Fruit fly (Drosophila melanogaster): ENCODE data around the gene Ref1.

Ref1 gene

DNA sequence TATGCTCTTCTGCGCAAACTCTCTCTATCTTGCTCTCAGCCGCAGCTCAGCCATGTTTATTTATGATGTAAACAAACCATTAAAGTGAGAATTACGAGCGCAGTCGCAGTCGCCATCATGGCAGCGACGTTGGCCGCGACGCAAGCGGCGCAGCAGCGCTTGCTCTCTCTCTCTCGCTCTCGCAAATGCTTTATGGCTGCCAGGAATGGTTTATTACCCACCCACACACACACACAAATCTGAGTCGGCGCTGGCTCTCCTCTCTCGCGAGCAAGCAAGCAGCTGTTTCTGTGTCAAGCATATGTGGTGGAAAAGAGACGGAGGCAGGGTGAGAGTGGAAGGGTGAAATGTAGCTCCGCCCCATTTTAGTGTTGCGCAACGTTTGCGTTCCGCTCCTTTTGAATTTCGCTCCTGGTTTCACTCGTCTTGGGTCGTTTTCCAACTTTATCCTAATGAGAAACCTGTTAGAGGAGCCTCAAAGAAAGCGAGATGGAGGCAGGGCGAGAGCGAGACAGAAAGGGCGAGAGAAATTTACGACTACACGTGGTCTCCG lies 42.9 kb downstream of the Ref1 start (continued):
- no peak for TF ChIP-seq fru (optimal IDR thresholded peaks at IDR 0.05)
- no peak for TF ChIP-seq Blimp-1 (GFP tag; optimal IDR thresholded peaks at IDR 0.05)
- TF ChIP-seq Med (GFP tag): peak; percentile 80
- peak; percentile 57 for TF ChIP-seq fd102C (GFP tag; optimal IDR thresholded peaks at IDR 0.05)
- peak; percentile 91 for TF ChIP-seq ac (GFP tag; optimal IDR thresholded peaks at IDR 0.05)
- no peak for TF ChIP-seq Side (GFP tag; optimal IDR thresholded peaks at IDR 0.05)
- no peak for TF ChIP-seq CG4328 (GFP tag; optimal IDR thresholded peaks at IDR 0.05)
- peak; percentile 52 for TF ChIP-seq Scr (GFP tag; IDR thresholded peaks at IDR 0.05; ENCODE audit: partially characterized antibody)
- TF ChIP-seq GATAe (GFP tag; conservative IDR thresholded peaks at IDR 0.05): no peak
- no peak for TF ChIP-seq slou (GFP tag; optimal IDR thresholded peaks at IDR 0.05)
- no peak for TF ChIP-seq Mad (GFP tag; optimal IDR thresholded peaks at IDR 0.05)
- TF ChIP-seq pb (GFP tag; optimal IDR thresholded peaks at IDR 0.05): no peak
- peak; percentile 48 for TF ChIP-seq oc (tag; optimal IDR thresholded peaks at IDR 0.05)
- no peak for TF ChIP-seq Bdp1 (GFP tag; optimal IDR thresholded peaks at IDR 0.05)
- TF ChIP-seq Dll (GFP tag; IDR thresholded peaks at IDR 0.05; ENCODE audit: partially characterized antibody): peak; percentile 47; the same call in 2 of the 4 replicates
- TF ChIP-seq CG2199 (GFP tag; IDR thresholded peaks at IDR 0.05): no peak
- TF ChIP-seq CG17385 (GFP tag; optimal IDR thresholded peaks at IDR 0.05): no peak
- no peak for TF ChIP-seq PHDP (tag; optimal IDR thresholded peaks at IDR 0.05)
- TF ChIP-seq gsb-n (tag; optimal IDR thresholded peaks at IDR 0.05): peak; percentile 62
- no peak for TF ChIP-seq dmrt99B (tag; optimal IDR thresholded peaks at IDR 0.05)
- no peak for TF ChIP-seq al (GFP tag; IDR thresholded peaks at IDR 0.05)
- peak; percentile 82 for TF ChIP-seq hth (optimal IDR thresholded peaks at IDR 0.05)
- no peak for TF ChIP-seq eyg (GFP tag; optimal IDR thresholded peaks at IDR 0.05)
- TF ChIP-seq D19B (GFP tag; optimal IDR thresholded peaks at IDR 0.05): no peak
- no peak for TF ChIP-seq CG4730 (GFP tag; IDR thresholded peaks at IDR 0.05)
- peak; percentile 15 for TF ChIP-seq CG2116 (GFP tag; optimal IDR thresholded peaks at IDR 0.05)
- TF ChIP-seq CG6683 (GFP tag; optimal IDR thresholded peaks at IDR 0.05): no peak
- TF ChIP-seq Fer1 (GFP tag; optimal IDR thresholded peaks at IDR 0.05): no peak
- no peak for TF ChIP-seq CG17912 (GFP tag; optimal IDR thresholded peaks at IDR 0.05)
- TF ChIP-seq CG2678 (tag; optimal IDR thresholded peaks at IDR 0.05): no peak
- no peak for TF ChIP-seq Ptx1 (GFP tag; IDR thresholded peaks at IDR 0.05)
- TF ChIP-seq tll (GFP tag; optimal IDR thresholded peaks at IDR 0.05): peak in 1 of 2 experiments; percentile 88
- TF ChIP-seq sens-2 (GFP tag; IDR thresholded peaks at IDR 0.05): no peak
- TF ChIP-seq CG14710 (tag; optimal IDR thresholded peaks at IDR 0.05): no peak
- TF ChIP-seq CG6689 (GFP tag; IDR thresholded peaks at IDR 0.05): no peak
- TF ChIP-seq CG14441 (GFP tag; IDR thresholded peaks at IDR 0.05): no peak
- no peak for TF ChIP-seq CG13424 (tag; optimal IDR thresholded peaks at IDR 0.05)
- no peak for TF ChIP-seq vnd (GFP tag; IDR thresholded peaks at IDR 0.05; ENCODE audit: partially characterized antibody)
- no peak for TF ChIP-seq Mes4 (GFP tag; optimal IDR thresholded peaks at IDR 0.05)
- no peak for TF ChIP-seq Taf1 (GFP tag; IDR thresholded peaks at IDR 0.05)
- no peak for TF ChIP-seq gsb (GFP tag; IDR thresholded peaks at IDR 0.05)
- TF ChIP-seq BtbVII (GFP tag; optimal IDR thresholded peaks at IDR 0.05): no peak
- TF ChIP-seq CG15601 (tag; optimal IDR thresholded peaks at IDR 0.05): no peak
- TF ChIP-seq sqz (GFP tag; optimal IDR thresholded peaks at IDR 0.05): no peak
- no peak for TF ChIP-seq croc (GFP tag; conservative IDR thresholded peaks at IDR 0.05)
- no peak for TF ChIP-seq fu2 (GFP tag; optimal IDR thresholded peaks at IDR 0.05)
- no peak for TF ChIP-seq Atf6 (GFP tag; IDR thresholded peaks at IDR 0.05)
- TF ChIP-seq CG1602 (GFP tag; optimal IDR thresholded peaks at IDR 0.05): no peak
- peak; percentile 27 for TF ChIP-seq Vsx1 (GFP tag; optimal IDR thresholded peaks at IDR 0.05)
- no peak for TF ChIP-seq salm (tag; optimal IDR thresholded peaks at IDR 0.05)
- TF ChIP-seq dysf (GFP tag; IDR thresholded peaks at IDR 0.05): no peak

Measured in whole organism, embryonic.